Fruit fly (Drosophila melanogaster): ENCODE results near the gene RpL28.

The RpL28 gene

dm6 chr3L:3192912-3193311 is 29.8 kb downstream of the RpL28 start, which contains the start of gene Hsp83 (continued):
- TF ChIP-seq cyc (GFP tag; optimal IDR thresholded peaks at IDR 0.05) (peak; percentile 90), CG15336 (GFP tag; IDR thresholded peaks at IDR 0.05) (peak; percentile 72), salr (GFP tag; optimal IDR thresholded peaks at IDR 0.05) (peak; percentile 3 to 90), eg (GFP tag; IDR thresholded peaks at IDR 0.05) (peak; percentile 94), CG34406 (GFP tag; optimal IDR thresholded peaks at IDR 0.05) (peak; percentile 93), OdsH (GFP tag; optimal IDR thresholded peaks at IDR 0.05) (peak; percentile 84), CG32006 (GFP tag; optimal IDR thresholded peaks at IDR 0.05) (peak; percentile 69), lz (GFP tag; optimal IDR thresholded peaks at IDR 0.05) (peak; percentile 93), CG10669 (GFP tag; optimal IDR thresholded peaks at IDR 0.05) (peak; percentile 90), CG11294 (GFP tag; IDR thresholded peaks at IDR 0.05) (peak; percentile 53; the same call in 1 of the 2 replicates), svp (GFP tag) (no peak), CG11902 (GFP tag; optimal IDR thresholded peaks at IDR 0.05) (peak; percentile 34), Ets96B (tag; optimal IDR thresholded peaks at IDR 0.05) (peak; percentile 68)

- TF ChIP-seq fkh (GFP tag; optimal IDR thresholded peaks at IDR 0.05) = peak; percentile 85
- TF ChIP-seq Sox14 (GFP tag; optimal IDR thresholded peaks at IDR 0.05) = no peak
Measured at dm6 chr3L:3192333-3192894, 30.3 kb downstream of the RpL28 start, which contains the start of gene CG14965. Gene CG14965, minus strand, starts transcription at chr3L:3192491.

dm6 chr3L:3189647-3190046 is 33.1 kb downstream of the RpL28 start, which contains the start of the genes CG42525 and CG14958:
Gene CG42525, minus strand, starts transcription at chr3L:3189747.
Gene CG14958, plus strand, starts transcription at chr3L:3189978.
- no peak for TF ChIP-seq CG11902 (GFP tag; optimal IDR thresholded peaks at IDR 0.05)
- TF ChIP-seq spab (GFP tag; optimal IDR thresholded peaks at IDR 0.05) = no peak
- TF ChIP-seq Blimp-1 (GFP tag; optimal IDR thresholded peaks at IDR 0.05) = no peak
- TF ChIP-seq Eip75B (GFP tag; optimal IDR thresholded peaks at IDR 0.05) = no peak
- no peak for TF ChIP-seq esn (GFP tag; optimal IDR thresholded peaks at IDR 0.05)
- TF ChIP-seq CG10669 (GFP tag; optimal IDR thresholded peaks at IDR 0.05) = no peak
- TF ChIP-seq net (GFP tag; optimal IDR thresholded peaks at IDR 0.05) = no peak
- no peak for TF ChIP-seq dac (GFP tag; optimal IDR thresholded peaks at IDR 0.05)
- TF ChIP-seq topi (GFP tag; optimal IDR thresholded peaks at IDR 0.05) = no peak
- TF ChIP-seq CG11294 (GFP tag; IDR thresholded peaks at IDR 0.05) = no peak
- no peak for TF ChIP-seq fkh (GFP tag; optimal IDR thresholded peaks at IDR 0.05)
- TF ChIP-seq CG32006 (GFP tag; optimal IDR thresholded peaks at IDR 0.05) = no peak
- no peak for TF ChIP-seq Sox102F (GFP tag; optimal IDR thresholded peaks at IDR 0.05)
- no peak for TF ChIP-seq fd85E (GFP tag; optimal IDR thresholded peaks at IDR 0.05)
- no peak for TF ChIP-seq CG15336 (GFP tag; IDR thresholded peaks at IDR 0.05)
- TF ChIP-seq Lpt (GFP tag; optimal IDR thresholded peaks at IDR 0.05) = no peak
- no peak for TF ChIP-seq CG11762 (GFP tag; optimal IDR thresholded peaks at IDR 0.05; ENCODE audit: insufficient read depth)
- no peak for TF ChIP-seq CG6792 (GFP tag; optimal IDR thresholded peaks at IDR 0.05)

dm6 chr3L:3187263-3187662 is 35.5 kb downstream of the RpL28 start, which contains the start of gene CG14957:
Gene CG14957, plus strand, starts transcription at chr3L:3187563.
- TF ChIP-seq CG6808 (GFP tag; optimal IDR thresholded peaks at IDR 0.05) = no peak
- TF ChIP-seq CG6854 (GFP tag; optimal IDR thresholded peaks at IDR 0.05) = peak; percentile 0

- TF ChIP-seq cyc (GFP tag; optimal IDR thresholded peaks at IDR 0.05) = no peak
- no peak for TF ChIP-seq spab (GFP tag; optimal IDR thresholded peaks at IDR 0.05)
- no peak for TF ChIP-seq CG4318 (GFP tag; optimal IDR thresholded peaks at IDR 0.05)
- TF ChIP-seq Blimp-1 (GFP tag; optimal IDR thresholded peaks at IDR 0.05) = no peak
- no peak for TF ChIP-seq Sox14 (GFP tag; optimal IDR thresholded peaks at IDR 0.05)
- no peak for TF ChIP-seq CG34406 (GFP tag; optimal IDR thresholded peaks at IDR 0.05)
- no peak for TF ChIP-seq CG1621 (tag; optimal IDR thresholded peaks at IDR 0.05)
- no peak for TF ChIP-seq fd85E (GFP tag; optimal IDR thresholded peaks at IDR 0.05)
- TF ChIP-seq CG6276 (GFP tag; optimal IDR thresholded peaks at IDR 0.05) = no peak
- TF ChIP-seq Ets21C (GFP tag; optimal IDR thresholded peaks at IDR 0.05) = no peak
- TF ChIP-seq CG6854 (GFP tag; optimal IDR thresholded peaks at IDR 0.05) = no peak
- no peak for TF ChIP-seq fkh (GFP tag; optimal IDR thresholded peaks at IDR 0.05)
- TF ChIP-seq CG16779 (tag; optimal IDR thresholded peaks at IDR 0.05) = no peak
Measured at dm6 chr3L:3186364-3186763, 36.4 kb downstream of the RpL28 start, which contains the start of gene CG32284. Gene CG32284, plus strand, starts transcription at chr3L:3186664.
